Fruit fly (Drosophila melanogaster) ovary, adult (tissue): Measurements from ENCODE around the gene CG7896.

Experiments used
- CG17801 ChIP-seq: fragments of 200-800 bp; optimal IDR thresholded peaks from 2 replicates; lab custom pipeline; 2019; ENCODE audit warnings: missing biosample characterization, mild to moderate bottlenecking, missing genetic modification characterization, moderate library complexity; ENCODE audit not compliant: partially characterized antibody

CG7896 gene

DNA sequence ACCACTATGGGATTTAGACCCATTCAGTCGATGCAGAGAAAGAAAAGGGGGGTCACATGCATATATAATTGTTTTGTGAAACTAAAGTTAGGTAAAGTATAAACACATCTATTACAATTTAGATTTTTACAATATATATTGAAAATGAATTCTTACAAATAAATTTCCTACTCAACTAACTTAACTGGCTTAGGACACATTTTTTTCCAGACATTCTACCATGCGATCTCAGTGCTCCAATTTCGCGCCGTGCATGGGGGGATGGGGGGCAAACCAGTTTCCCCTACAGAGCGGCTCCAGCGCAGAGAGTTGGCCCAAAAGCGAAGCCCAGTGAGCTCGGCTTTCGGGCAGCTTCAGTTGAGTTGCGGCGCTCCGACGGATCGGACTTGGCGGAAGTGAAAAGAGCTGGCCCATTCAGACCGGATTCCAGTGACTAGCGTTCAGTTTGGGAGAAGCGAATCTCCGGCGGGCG lies at the start of gene CG7896:
Gene CG7896, plus strand, starts transcription at position 354 of the 472 bp plus-strand sequence.
- TF ChIP-seq CG17801, result no peak

DNA sequence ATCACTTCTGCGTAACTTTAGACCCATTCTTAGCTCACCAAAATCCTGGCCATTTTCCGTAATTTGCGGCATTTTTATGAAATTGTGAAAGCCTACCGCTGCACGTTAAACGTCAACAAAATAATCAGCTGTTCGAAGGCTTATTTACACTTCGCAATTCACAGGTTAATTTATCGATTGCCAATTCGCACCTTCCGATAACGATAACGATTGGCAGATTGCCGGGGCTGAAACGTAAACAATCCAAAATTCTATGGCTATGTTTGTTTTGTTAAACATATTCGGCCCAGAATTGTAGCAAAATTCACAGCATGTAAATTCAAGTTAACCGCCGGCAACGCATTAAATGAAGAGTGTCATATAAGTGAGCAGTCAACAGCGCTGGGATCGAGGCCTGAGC lies 47.5 kb upstream of the CG7896 start, which contains the start of the genes eIF2Balpha and Vps13B:
Gene eIF2Balpha, minus strand, starts transcription at position 133 of the 400 bp plus-strand sequence.
Gene Vps13B, plus strand, starts transcription at position 223 of the 400 bp plus-strand sequence.
- peak; percentile 71 for TF ChIP-seq CG17801

DNA sequence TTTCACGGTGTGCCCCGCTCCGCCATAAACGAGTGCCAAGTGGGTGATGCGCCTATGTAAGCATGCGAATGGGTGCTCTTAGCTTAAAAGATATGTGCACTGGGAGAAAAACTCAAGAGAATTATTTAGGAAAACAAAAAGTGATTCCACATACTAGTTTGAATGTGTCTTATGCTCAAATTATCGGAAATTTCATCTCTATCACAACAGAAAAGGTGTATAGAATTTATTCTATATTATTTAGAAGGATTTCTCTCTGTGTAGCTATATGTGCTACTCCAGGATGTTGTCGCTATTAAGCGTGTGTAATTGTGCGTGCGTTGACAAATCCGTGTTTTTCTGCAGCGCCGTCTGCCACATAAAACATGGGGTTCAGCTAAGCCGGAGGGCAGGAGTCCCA lies 23.9 kb upstream of the CG7896 start:
- TF ChIP-seq CG17801, result no peak

DNA sequence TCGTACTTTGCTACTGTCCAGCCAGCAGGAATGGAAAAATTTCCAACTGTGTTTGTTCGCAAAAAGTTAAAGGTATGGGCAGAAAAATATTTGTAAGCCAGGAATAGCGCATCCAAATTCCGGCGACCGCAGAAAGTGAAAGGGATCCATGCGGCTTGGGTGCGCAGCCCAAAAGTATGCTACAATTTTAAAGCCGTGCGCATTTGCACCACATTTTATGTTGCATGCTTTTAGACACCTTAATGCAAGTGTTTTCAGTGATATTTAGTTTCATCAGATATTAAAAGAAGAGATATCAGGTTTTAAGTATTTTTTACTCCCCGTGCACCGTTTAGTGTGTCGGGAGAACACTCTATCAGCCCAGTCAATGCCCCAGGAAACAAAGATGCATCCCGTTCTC lies 20.1 kb upstream of the CG7896 start:
- TF ChIP-seq CG17801, result no peak

DNA sequence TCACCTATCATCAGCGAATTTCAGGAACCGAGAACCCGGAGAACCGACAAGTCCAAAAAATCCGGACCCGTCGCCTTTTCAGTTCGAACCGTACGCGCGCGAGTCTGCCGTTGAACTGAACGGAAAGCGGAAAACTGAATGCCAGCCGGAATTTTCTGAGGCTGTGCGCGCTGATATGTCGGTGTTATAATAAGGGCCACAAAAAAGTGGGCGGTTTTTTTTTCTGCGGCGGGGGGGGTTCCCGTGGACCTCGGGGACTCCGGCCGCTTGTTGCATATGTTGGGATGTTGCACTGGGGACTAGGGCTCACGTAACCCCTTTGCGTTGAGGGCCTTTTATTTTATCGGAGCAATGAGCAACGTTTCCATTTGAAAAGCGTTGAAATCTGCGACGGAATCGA lies 13.9 kb upstream of the CG7896 start, which contains the start of gene TkR99D:
Gene TkR99D, minus strand, starts transcription at position 101 of the 400 bp plus-strand sequence.
- no peak for TF ChIP-seq CG17801

DNA sequence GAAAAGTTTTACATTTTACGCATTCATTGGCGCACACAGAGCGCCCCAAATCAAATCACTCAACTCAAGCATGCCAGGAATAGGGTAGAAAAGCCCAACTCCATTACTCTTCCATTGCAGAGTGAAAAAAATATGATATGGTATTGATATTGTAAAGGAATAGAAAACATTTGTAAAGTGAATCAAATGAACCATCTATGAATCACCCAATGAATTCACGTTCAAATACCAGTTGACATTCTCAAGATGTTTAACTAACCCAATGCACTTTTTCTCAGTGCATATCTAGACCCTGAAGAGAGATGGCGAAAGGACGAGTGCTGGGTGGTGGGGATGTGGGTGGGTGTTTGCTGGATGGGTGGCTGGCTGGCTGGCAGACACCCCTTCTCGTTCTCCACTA lies 4.6 kb upstream of the CG7896 start:
- no peak for TF ChIP-seq CG17801

DNA sequence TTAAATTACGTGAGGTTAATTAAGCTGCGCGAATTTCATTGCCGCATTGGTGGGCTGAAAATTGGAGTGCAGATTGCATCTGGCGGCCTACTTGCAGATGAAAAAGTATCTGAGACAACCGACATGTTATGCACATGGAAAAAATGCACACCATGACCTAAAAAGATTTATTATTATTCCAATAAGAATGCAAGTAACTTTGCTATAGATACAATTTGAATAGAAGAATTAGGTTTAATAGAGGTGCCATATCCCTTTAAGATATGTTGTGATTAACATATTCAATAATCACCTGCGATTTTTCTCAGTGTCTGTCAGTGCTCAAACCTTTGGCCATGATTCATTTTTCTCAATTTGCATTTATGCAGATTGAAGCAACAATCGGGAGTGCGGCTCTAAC lies 1.7 kb upstream of the CG7896 start:
- TF ChIP-seq CG17801, result no peak

DNA sequence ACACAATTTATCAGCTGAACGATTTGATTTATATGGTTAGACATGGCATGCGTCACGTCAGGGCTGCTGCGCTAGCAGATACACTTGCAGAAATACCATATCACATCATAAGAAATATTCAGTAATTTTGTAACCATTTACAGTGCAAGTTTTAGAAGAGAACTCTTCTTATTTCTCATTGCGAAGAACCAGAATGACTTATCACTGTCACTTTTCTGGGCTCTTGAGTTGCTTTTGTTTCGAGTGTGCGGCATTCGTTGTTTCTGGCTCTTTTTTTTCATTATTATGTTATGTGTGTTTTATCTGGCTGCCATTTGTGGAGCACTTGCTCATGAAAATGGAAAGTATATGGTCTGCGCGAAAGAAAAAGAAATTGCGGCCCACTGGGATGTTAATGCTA lies 1.2 kb upstream of the CG7896 start:
- TF ChIP-seq CG17801, result no peak

DNA sequence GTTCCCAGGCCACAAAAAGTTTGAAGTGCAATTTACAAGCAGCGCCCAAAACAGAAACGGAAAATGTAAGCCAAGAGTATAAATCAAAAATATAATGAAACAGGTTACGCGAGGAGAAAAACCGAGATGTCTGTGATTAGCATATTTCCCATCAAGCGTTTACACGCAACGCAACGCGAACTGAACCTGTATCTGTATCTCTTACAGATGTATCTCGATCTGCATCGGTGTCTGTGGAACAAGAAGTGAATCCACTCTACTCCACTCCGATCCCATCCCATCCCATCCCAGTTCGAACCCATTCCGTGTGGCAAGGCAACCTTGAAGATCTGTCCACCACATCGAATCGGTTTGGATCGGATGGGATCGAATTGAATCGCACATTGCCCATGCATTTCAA lies 660 bp downstream of the CG7896 start:
- TF ChIP-seq CG17801, result no peak

DNA sequence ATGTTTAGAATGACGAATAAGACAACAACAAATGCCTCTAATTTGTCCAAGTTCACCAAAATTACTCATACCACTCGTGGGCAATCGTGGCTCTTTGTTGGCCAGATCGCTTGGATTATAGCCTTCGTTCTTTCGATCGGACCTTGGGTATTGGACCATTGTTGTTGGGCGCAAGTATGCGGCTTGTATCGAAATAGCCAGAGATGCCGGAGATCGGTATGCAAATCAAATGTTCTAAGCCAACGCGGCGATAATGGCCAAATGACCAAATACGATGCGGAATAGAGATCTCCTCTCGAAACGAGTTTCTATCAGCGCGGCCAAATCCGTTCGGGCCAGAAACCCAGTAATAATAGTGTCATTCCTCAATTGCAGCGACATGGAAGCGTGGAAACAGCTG lies 2.0 kb downstream of the CG7896 start:
- no peak for TF ChIP-seq CG17801

DNA sequence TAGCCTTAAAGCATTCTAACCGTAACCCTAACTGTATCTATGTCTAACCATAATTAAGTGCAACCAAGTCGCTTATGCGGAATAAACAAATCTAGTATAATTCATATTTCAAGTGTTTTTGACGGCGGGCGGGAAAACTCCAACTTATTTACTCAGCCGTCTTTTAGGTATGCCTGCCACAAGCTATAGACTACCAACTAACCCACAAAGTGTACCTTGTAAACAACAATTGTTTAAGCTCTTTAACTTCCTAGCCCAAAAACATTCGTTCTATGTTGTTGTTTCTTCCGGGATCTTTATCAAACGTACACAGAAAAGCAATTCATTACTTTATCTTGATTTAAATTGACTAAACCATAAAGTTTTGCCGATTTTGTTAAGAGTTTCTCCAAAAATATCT lies 7.5 kb downstream of the CG7896 start:
- TF ChIP-seq CG17801, result no peak

DNA sequence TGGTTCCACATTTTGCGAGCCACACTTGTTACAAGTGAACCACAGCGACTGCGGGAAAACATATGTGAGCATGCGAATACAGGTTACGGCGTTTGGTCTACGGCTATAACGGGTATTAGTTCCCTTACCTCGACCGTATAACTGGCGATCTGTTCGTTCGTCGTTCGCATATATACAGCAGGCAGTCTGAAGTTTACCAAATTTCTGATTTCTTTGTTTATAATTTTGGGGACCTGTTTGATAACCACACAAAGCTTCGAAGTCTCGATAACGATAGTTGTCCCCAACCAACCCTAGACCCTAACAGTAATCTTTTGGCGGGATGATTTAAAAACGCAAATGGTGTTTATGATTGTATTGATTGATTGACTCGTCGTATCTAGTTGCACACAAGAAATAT lies 9.9 kb downstream of the CG7896 start, which contains the start of gene Acph-1:
Gene Acph-1, minus strand, starts transcription at position 278 of the 400 bp plus-strand sequence.
- no peak for TF ChIP-seq CG17801

DNA sequence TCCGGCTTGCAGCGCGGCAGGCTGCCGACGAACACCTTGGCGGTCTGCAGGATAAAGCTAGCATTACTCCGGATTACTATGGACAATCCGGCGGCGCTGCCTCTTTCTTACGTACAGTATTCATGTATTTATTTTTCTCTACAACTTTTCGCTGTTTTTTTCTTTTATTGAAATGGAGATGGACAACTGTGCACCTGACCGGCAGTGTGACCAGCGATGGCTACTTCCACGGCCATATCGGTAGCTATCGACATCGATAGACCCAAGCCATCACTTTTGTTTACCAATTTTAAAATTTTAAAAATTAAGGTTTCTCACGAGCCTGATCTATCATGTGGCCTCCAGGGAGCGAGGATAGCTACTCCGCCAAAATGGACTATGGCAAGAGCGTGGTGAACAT lies 11.8 kb downstream of the CG7896 start, which contains the start of the genes CG7903 and Sas-6:
Gene CG7903, minus strand, starts transcription at position 197 of the 400 bp plus-strand sequence.
Gene Sas-6, plus strand, starts transcription at position 323 of the 400 bp plus-strand sequence.
- TF ChIP-seq CG17801, result peak; percentile 1

DNA sequence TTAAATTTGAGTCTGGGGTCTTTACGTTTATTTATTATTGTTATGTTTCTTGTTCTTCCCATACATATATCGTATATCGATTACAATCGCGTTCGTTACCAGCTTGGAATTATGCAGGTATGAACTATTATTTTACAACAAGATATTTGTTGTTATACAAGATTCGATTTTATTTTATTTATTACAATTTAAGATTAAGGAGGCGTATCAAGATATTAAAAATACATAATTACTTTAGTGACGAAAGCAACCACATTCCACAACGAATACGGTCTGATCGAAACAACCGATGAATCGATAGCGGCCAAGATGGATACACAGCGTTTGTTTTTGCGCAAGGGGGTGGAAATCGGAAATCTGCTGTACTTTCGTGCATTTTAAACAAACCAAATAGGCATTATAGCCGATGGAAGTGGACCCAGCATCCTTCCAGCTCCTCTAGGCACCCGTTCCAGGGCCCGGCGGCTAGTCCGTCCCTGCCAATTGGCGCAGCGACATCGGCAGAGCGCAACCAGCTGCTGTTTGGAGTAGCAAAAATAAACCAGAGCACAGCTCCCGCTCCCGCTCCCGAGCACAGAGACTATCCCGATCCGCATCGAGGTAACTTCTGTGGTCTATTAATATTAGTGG lies 14.5 kb downstream of the CG7896 start, which contains the start of the genes CG15525 and CG11504:
Gene CG15525, minus strand, starts transcription at position 70 of the 630 bp plus-strand sequence.
Gene CG11504, plus strand, starts transcription at position 294 of the 630 bp plus-strand sequence.
- TF ChIP-seq CG17801, result peak; percentile 36

DNA sequence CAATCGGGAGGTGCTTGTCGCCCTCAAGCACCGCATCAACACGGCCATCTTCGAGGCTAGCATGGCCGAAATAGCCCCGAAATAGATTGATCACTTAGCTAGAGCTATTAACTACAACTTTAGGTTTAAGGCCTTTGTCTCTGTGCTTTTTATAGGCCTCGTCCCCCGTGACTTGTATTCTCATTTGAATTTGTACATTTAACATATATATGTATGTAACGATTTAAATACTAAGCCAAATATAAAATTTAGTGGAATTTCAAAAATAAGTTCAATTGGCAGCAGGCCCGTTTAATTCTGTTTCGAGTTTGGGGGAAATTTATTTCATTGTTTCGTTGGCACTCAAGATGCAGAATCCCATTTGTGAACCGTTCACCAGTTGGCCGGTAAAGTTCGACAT lies 16.3 kb downstream of the CG7896 start, which contains the start of gene CG34298:
Gene CG34298, plus strand, starts transcription at position 301 of the 400 bp plus-strand sequence.
- no peak for TF ChIP-seq CG17801

DNA sequence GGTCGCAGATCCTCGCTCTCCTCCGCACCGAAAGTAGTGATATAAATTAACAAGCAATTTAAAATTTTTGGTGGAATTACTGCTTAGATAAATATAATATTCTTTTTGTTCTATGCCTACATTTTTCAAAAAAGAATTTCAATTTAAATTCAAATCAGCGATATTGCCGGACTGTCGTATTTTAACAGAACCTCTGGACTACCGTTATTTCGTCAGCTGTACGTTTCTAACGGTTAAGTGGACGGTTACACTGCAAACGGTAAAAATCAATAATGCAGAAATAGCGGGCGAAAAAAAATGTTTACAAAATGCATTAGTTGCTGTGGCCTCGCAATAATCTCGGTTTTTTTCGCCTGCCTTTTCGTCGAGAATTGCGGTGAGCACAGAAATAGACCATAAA lies 17.1 kb downstream of the CG7896 start, which contains the start of gene Tace:
Gene Tace, plus strand, starts transcription at position 245 of the 400 bp plus-strand sequence.
- no peak for TF ChIP-seq CG17801

DNA sequence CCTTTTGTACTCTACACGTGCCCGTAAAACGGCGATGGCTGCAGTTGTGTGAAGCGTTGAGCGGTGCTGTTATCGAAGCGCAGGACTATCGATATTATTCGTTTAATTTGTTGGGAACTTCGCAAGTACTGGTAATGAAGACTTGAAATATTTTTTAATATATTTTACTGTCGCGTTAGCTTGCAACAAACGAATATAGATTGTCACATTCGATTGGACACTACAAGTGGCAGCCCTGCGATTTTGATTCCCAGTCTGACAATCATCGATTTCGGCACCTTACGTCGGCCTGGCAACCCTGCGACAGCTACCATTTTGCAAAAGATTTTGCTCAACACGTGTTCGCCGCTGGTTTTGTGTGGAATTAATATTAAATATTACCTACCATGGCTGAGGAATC lies 21.4 kb downstream of the CG7896 start, which contains the start of the genes Nlp and Nph:
Gene Nlp, plus strand, starts transcription at position 138 of the 400 bp plus-strand sequence.
Gene Nph, minus strand, starts transcription at position 214 of the 400 bp plus-strand sequence.
- TF ChIP-seq CG17801, result peak; percentile 59
